Fruit fly (Drosophila melanogaster) whole organism, embryonic: ENCODE measurements around the gene CG32373.

Source experiments
- Awh ChIP-seq: fragments of 200-800 bp; sonication (Bioruptor generic); IDR thresholded peaks from 2 replicates; pipeline ENCODE4, ENCODE4 v1.3.6; 2022; ENCODE audit warnings: missing biosample characterization, missing genetic modification characterization
- BEAF-32 ChIP-seq: fragments of 200-800 bp; sonication (Bioruptor generic); optimal IDR thresholded peaks from 3 replicates; lab custom pipeline; 2017; ENCODE audit warnings: missing biosample characterization, missing genetic modification characterization, mild to moderate bottlenecking, moderate library complexity, missing genetic modification reagents
- BtbVII ChIP-seq: fragments of 200-800 bp; sonication (Bioruptor generic); optimal IDR thresholded peaks from 3 replicates; lab custom pipeline; 2017; ENCODE audit warnings: missing biosample characterization, mild to moderate bottlenecking, missing genetic modification characterization
- CG10274 ChIP-seq: fragments of 200-800 bp; sonication (Bioruptor generic); optimal IDR thresholded peaks from 3 replicates; lab custom pipeline; 2017; ENCODE audit warnings: missing biosample characterization, mild to moderate bottlenecking, missing genetic modification characterization
- CG10321 ChIP-seq: fragments of 200-800 bp; sonication (Bioruptor generic); IDR thresholded peaks from 2 replicates; pipeline ENCODE4 v1.3.6; 2022; ENCODE audit warnings: missing biosample characterization, missing genetic modification characterization
- CG10654 ChIP-seq: fragments of 200-800 bp; sonication (Bioruptor generic); optimal IDR thresholded peaks from 2 replicates; lab custom pipeline; 2016; ENCODE audit warnings: missing biosample characterization, missing genetic modification characterization
- CG11456 ChIP-seq: fragments of 200-800 bp; sonication (Bioruptor generic); IDR thresholded peaks from 3 replicates; pipeline ENCODE4 v1.3.6; 2022; ENCODE audit warnings: missing biosample characterization, missing genetic modification characterization
- CG11695 ChIP-seq: fragments of 200-800 bp; sonication (Bioruptor generic); IDR thresholded peaks from 3 replicates; pipeline ENCODE4 v1.3.6; 2022; ENCODE audit warnings: missing biosample characterization, missing genetic modification characterization
- CG12659 ChIP-seq: fragments of 200-800 bp; sonication (Bioruptor generic); optimal IDR thresholded peaks from 3 replicates; lab custom pipeline; 2017; ENCODE audit warnings: mild to moderate bottlenecking, missing biosample characterization, missing genetic modification reagents, missing genetic modification characterization
- CG13287 ChIP-seq: fragments of 200-800 bp; sonication (Bioruptor generic); IDR thresholded peaks from 2 replicates; pipeline ENCODE4 v1.3.6; 2022; ENCODE audit warnings: missing biosample characterization, missing genetic modification characterization; ENCODE audit not compliant: partially characterized antibody
- CG14050 ChIP-seq: fragments of 200-800 bp; sonication (Bioruptor generic); IDR thresholded peaks from 3 replicates; pipeline ENCODE4 v1.3.6; 2022; ENCODE audit warnings: missing biosample characterization, missing genetic modification characterization
- CG15479 ChIP-seq: fragments of 200-800 bp; sonication (Bioruptor generic); optimal IDR thresholded peaks from 3 replicates; lab custom pipeline; 2019; ENCODE audit warnings: missing biosample characterization, mild to moderate bottlenecking, missing genetic modification characterization, moderate library complexity
- CG17829 ChIP-seq: fragments of 200-800 bp; optimal IDR thresholded peaks from 2 replicates; lab custom pipeline; 2019; ENCODE audit warnings: missing biosample characterization, mild to moderate bottlenecking, missing genetic modification characterization, moderate library complexity
- CG2120 ChIP-seq: fragments of 200-800 bp; sonication (Bioruptor generic); optimal IDR thresholded peaks from 3 replicates; lab custom pipeline; 2016; ENCODE audit warnings: missing biosample characterization, missing genetic modification characterization
- CG4730 ChIP-seq: fragments of 200-800 bp; sonication (Bioruptor generic); IDR thresholded peaks from 2 replicates; pipeline ENCODE4 v1.3.6; 2022; ENCODE audit warnings: missing biosample characterization, missing genetic modification characterization
- CG6689 ChIP-seq: fragments of 200-800 bp; sonication (Bioruptor generic); IDR thresholded peaks from 2 replicates; pipeline ENCODE4 v1.3.6; 2022; ENCODE audit warnings: missing biosample characterization, missing genetic modification characterization
- CG7839 ChIP-seq: fragments of 200-800 bp; sonication (Bioruptor generic); optimal IDR thresholded peaks from 3 replicates; lab custom pipeline; 2018; ENCODE audit warnings: missing biosample characterization, mild to moderate bottlenecking, missing genetic modification characterization, moderate library complexity
- CG8290 ChIP-seq, 3 experiments: fragments of 200-800 bp; sonication (Bioruptor generic); optimal IDR thresholded peaks; 2 replicates each; lab custom pipeline; 2016 to 2019; ENCODE audit warnings: missing biosample characterization in 3 of 3, missing genetic modification characterization in 3 of 3, mild to moderate bottlenecking in 2 of 3, moderate library complexity in 1 of 3
- CHES-1-like ChIP-seq: fragments of 200-800 bp; sonication (Bioruptor generic); optimal IDR thresholded peaks from 2 replicates; lab custom pipeline; 2016; ENCODE audit warnings: missing biosample characterization, missing genetic modification characterization
- CoRest ChIP-seq: fragments of 200-800 bp; sonication (Bioruptor generic); optimal IDR thresholded peaks from 3 replicates; lab custom pipeline; 2018; ENCODE audit warnings: missing biosample characterization, mild to moderate bottlenecking, missing genetic modification characterization, moderate library complexity
- Doc3 ChIP-seq: fragments of 200-800 bp; sonication (Bioruptor generic); IDR thresholded peaks from 3 replicates; pipeline ENCODE4 v1.3.6; 2022; ENCODE audit warnings: missing biosample characterization, missing genetic modification characterization; ENCODE audit not compliant: partially characterized antibody
- Drgx ChIP-seq: fragments of 200-800 bp; sonication (Bioruptor generic); IDR thresholded peaks from 2 replicates; pipeline ENCODE4 v1.3.6; 2022; ENCODE audit warnings: missing biosample characterization, missing genetic modification characterization
- Hr3 ChIP-seq: fragments of 200-800 bp; sonication (Bioruptor generic); optimal IDR thresholded peaks from 3 replicates; lab custom pipeline; 2016; ENCODE audit warnings: missing biosample characterization, missing genetic modification characterization
- MESR4 ChIP-seq: fragments of 200-800 bp; sonication (Bioruptor generic); optimal IDR thresholded peaks from 2 replicates; lab custom pipeline; 2018; ENCODE audit warnings: missing biosample characterization, mild to moderate bottlenecking, missing genetic modification characterization, moderate library complexity
- Max ChIP-seq: fragments of 200-800 bp; sonication (Bioruptor generic); optimal IDR thresholded peaks from 2 replicates; lab custom pipeline; 2016; ENCODE audit warnings: missing biosample characterization, mild to moderate bottlenecking, missing genetic modification characterization
- Med ChIP-seq: fragments of 200-800 bp; sonication (Bioruptor generic); peaks from one replicate; lab custom pipeline; 2016; ENCODE audit warnings: missing biosample characterization, missing genetic modification characterization, mild to moderate bottlenecking, inconsistent platforms, moderate library complexity
- Rfx ChIP-seq: fragments of 200-800 bp; sonication (Bioruptor generic); IDR thresholded peaks from 2 replicates; pipeline ENCODE4 v1.3.6; 2022; ENCODE audit warnings: missing biosample characterization, missing genetic modification characterization
- Xbp1 ChIP-seq: fragments of 200-800 bp; sonication (Bioruptor generic); optimal IDR thresholded peaks from 3 replicates; lab custom pipeline; 2016; ENCODE audit warnings: missing biosample characterization, mild to moderate bottlenecking, missing genetic modification characterization
- Xrp1 ChIP-seq: fragments of 200-800 bp; sonication (Bioruptor generic); IDR thresholded peaks from 2 replicates; pipeline ENCODE4 v1.3.6; 2022; ENCODE audit warnings: missing biosample characterization, missing genetic modification characterization
- abd-A ChIP-seq: fragments of 200-800 bp; sonication (Bioruptor generic); optimal IDR thresholded peaks from 3 replicates; lab custom pipeline; 2019; ENCODE audit warnings: missing biosample characterization, mild to moderate bottlenecking, missing genetic modification characterization, moderate library complexity
- ac ChIP-seq: fragments of 200-800 bp; sonication (Bioruptor generic); optimal IDR thresholded peaks from 3 replicates; lab custom pipeline; 2017; ENCODE audit warnings: missing biosample characterization, mild to moderate bottlenecking, missing genetic modification characterization
- al ChIP-seq: fragments of 200-800 bp; sonication (Bioruptor generic); IDR thresholded peaks from 2 replicates; pipeline ENCODE4 v1.3.6; 2022; ENCODE audit warnings: missing biosample characterization, missing genetic modification characterization
- ara ChIP-seq: fragments of 200-800 bp; sonication (Bioruptor generic); IDR thresholded peaks from 2 replicates; pipeline ENCODE4 v1.3.6; 2022; ENCODE audit warnings: missing biosample characterization, missing genetic modification characterization
- bbx ChIP-seq: fragments of 200-800 bp; sonication (Bioruptor generic); IDR thresholded peaks from 2 replicates; pipeline ENCODE4 v1.3.6; 2022; ENCODE audit warnings: missing biosample characterization, missing genetic modification characterization; ENCODE audit not compliant: partially characterized antibody
- caup ChIP-seq: fragments of 200-800 bp; sonication (Bioruptor generic); optimal IDR thresholded peaks from 3 replicates; lab custom pipeline; 2017; ENCODE audit warnings: missing biosample characterization, mild to moderate bottlenecking, missing genetic modification characterization, moderate library complexity; ENCODE audit not compliant: severe bottlenecking
- chinmo ChIP-seq: fragments of 200-800 bp; sonication (Bioruptor generic); IDR thresholded peaks from 4 replicates; pipeline ENCODE4 v1.3.6; 2022; ENCODE audit warnings: missing biosample characterization, missing genetic modification characterization; ENCODE audit not compliant: partially characterized antibody
- dmrt99B ChIP-seq: fragments of 200-800 bp; sonication (Bioruptor generic); optimal IDR thresholded peaks from 2 replicates; lab custom pipeline; 2018; ENCODE audit warnings: missing biosample characterization, mild to moderate bottlenecking, missing genetic modification characterization, moderate library complexity
- dysf ChIP-seq: fragments of 200-800 bp; sonication (Bioruptor generic); IDR thresholded peaks from 3 replicates; pipeline ENCODE4 v1.3.6; 2022; ENCODE audit warnings: missing biosample characterization, missing genetic modification characterization
- gsb ChIP-seq: fragments of 200-800 bp; sonication (Bioruptor generic); IDR thresholded peaks from 2 replicates; pipeline ENCODE4 v1.3.6; 2022; ENCODE audit warnings: missing biosample characterization, missing genetic modification characterization
- her ChIP-seq: fragments of 200-800 bp; sonication (Bioruptor generic); optimal IDR thresholded peaks from 2 replicates; lab custom pipeline; 2016; ENCODE audit warnings: missing biosample characterization, missing genetic modification characterization
- hkb ChIP-seq, 2 experiments: fragments of 200-800 bp in 1 of 2; fragments of >200 bp in 1 of 2; sonication (Bioruptor generic) in 1 of 2; IDR thresholded peaks in 1 of 2; optimal IDR thresholded peaks in 1 of 2; 2 replicates each; pipeline versions ENCODE4 v1.3.6 to Lab custom; 2017 to 2022; ENCODE audit warnings: missing biosample characterization in 1 of 2, missing genetic modification characterization in 1 of 2
- kah ChIP-seq: fragments of 200-800 bp; sonication (Bioruptor generic); optimal IDR thresholded peaks from 2 replicates; lab custom pipeline; 2018; ENCODE audit warnings: missing biosample characterization, mild to moderate bottlenecking, missing genetic modification characterization
- sd ChIP-seq: fragments of 200-800 bp; sonication (Bioruptor generic); optimal IDR thresholded peaks from 3 replicates; lab custom pipeline; 2018; ENCODE audit warnings: missing biosample characterization, mild to moderate bottlenecking, missing genetic modification characterization, moderate library complexity
- sens-2 ChIP-seq: fragments of 200-800 bp; sonication (Bioruptor generic); IDR thresholded peaks from 2 replicates; pipeline ENCODE4 v1.3.6; 2022; ENCODE audit warnings: missing biosample characterization, missing genetic modification characterization
- sna ChIP-seq: fragments of 200-800 bp; sonication (Bioruptor generic); IDR thresholded peaks from 2 replicates; pipeline ENCODE4 v1.3.6; 2022; ENCODE audit warnings: missing biosample characterization, missing genetic modification characterization; ENCODE audit not compliant: partially characterized antibody
- sr ChIP-seq: fragments of 200-800 bp; sonication (Bioruptor generic); IDR thresholded peaks from 3 replicates; pipeline ENCODE4 v1.3.6; 2022; ENCODE audit warnings: missing biosample characterization, missing genetic modification characterization
- ssp ChIP-seq: fragments of 200-800 bp; sonication (Bioruptor generic); IDR thresholded peaks from 2 replicates; pipeline ENCODE4 v1.3.6; 2022; ENCODE audit warnings: missing biosample characterization, missing genetic modification characterization
- unpg ChIP-seq: fragments of 200-800 bp; sonication (Bioruptor generic); optimal IDR thresholded peaks from 3 replicates; lab custom pipeline; 2018; ENCODE audit warnings: missing biosample characterization, mild to moderate bottlenecking, missing genetic modification characterization, moderate library complexity
- wdn ChIP-seq: fragments of 200-800 bp; sonication (Bioruptor generic); IDR thresholded peaks from 2 replicates; pipeline ENCODE4 v1.3.6; 2022; ENCODE audit warnings: missing biosample characterization, missing genetic modification characterization

Gene CG32373

DNA sequence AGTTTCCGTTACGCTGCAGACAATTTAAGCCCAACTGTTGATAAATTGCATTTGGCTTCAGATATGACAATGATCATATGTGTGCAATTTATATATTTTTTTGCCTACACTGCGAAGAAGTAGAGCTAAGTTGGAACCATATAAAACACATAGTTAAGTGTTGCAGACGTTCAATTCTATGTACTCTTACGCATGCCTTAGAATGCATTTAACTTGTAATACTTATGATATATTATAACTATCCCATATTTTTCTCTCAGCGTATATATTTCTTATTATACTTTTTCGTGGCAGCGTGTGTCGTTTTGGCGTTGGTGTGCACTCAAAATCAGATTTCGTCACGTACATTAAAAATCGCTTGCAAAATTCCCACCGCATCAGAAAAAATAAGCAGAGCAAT, 133.0 kb downstream of the CG32373 start (continued):
- TF ChIP-seq abd-A, result no peak
- no peak for TF ChIP-seq CHES-1-like (GFP tag; lab: Kevin White, UChicago)
- peak; percentile 5 for TF ChIP-seq caup (GFP tag; lab: Kevin White, UChicago)
- TF ChIP-seq bbx (GFP tag; lab: Robert Waterston, UW), result no peak
- TF ChIP-seq BtbVII, result peak; percentile 6
- no peak for TF ChIP-seq CG13287
- TF ChIP-seq Max, result peak; percentile 8
- TF ChIP-seq CG15479, result no peak
- TF ChIP-seq Drgx (GFP tag; lab: Robert Waterston, UW), result peak; percentile 83
- TF ChIP-seq kah (GFP tag; lab: Kevin White, UChicago), result no peak
- TF ChIP-seq ara (GFP tag; lab: Robert Waterston, UW), result no peak
- no peak for TF ChIP-seq ac (GFP tag; lab: Kevin White, UChicago)
- TF ChIP-seq CG17829 (tag; lab: Kevin White, UChicago), result no peak
- 0 out of 2 replicates have a peak, but pooled peaks have one; percentile 27 for TF ChIP-seq CG4730 (GFP tag; lab: Robert Waterston, UW)
- TF ChIP-seq Rfx, result peak; percentile 60; the same call in 1 of the 2 replicates
- TF ChIP-seq CG8290 (GFP tag; optimal IDR thresholded peaks at IDR 0.05; lab: Kevin White, UChicago), result no peak
- peak in 1 of 2 experiments; percentile 38 for TF ChIP-seq CG8290 (tag; optimal IDR thresholded peaks at IDR 0.05; lab: Kevin White, UChicago)
- TF ChIP-seq BEAF-32 (GFP tag; lab: Kevin White, UChicago), result no peak
- TF ChIP-seq CG2120 (GFP tag; lab: Kevin White, UChicago), result peak; percentile 42
- TF ChIP-seq CG11695, result peak; percentile 44; the same call in 1 of the 3 replicates
- TF ChIP-seq CG14050, result peak; percentile 19; the same call in 1 of the 3 replicates
- TF ChIP-seq CG10321 (GFP tag; lab: Robert Waterston, UW), result no peak
- peak; percentile 8; the same call in 1 of the 2 replicates for TF ChIP-seq al (GFP tag; lab: Robert Waterston, UW)
- TF ChIP-seq CG7839 (tag; lab: Kevin White, UChicago), result peak; percentile 47
- TF ChIP-seq CoRest (tag; lab: Kevin White, UChicago), result no peak
- TF ChIP-seq Xbp1, result peak; percentile 38
- TF ChIP-seq CG10274 (GFP tag; lab: Kevin White, UChicago), result no peak
- peak; percentile 8 for TF ChIP-seq CG10654 (GFP tag; lab: Kevin White, UChicago)
- TF ChIP-seq sna (GFP tag; lab: Robert Waterston, UW), result no peak
- no peak for TF ChIP-seq MESR4 (GFP tag; lab: Kevin White, UChicago)
- TF ChIP-seq ssp, result no peak
- TF ChIP-seq sens-2, result no peak
- no peak for TF ChIP-seq CG6689 (GFP tag; lab: Robert Waterston, UW)
- TF ChIP-seq CG12659 (GFP tag; lab: Kevin White, UChicago), result peak; percentile 4
- TF ChIP-seq Hr3 (GFP tag; lab: Kevin White, UChicago), result peak; percentile 5
- TF ChIP-seq gsb (GFP tag; lab: Robert Waterston, UW), result peak; percentile 31; the same call in 1 of the 2 replicates
- no peak for TF ChIP-seq chinmo (GFP tag; lab: Robert Waterston, UW)
- TF ChIP-seq sr, result no peak
- TF ChIP-seq CG11456, result no peak
- TF ChIP-seq unpg (GFP tag; lab: Kevin White, UChicago), result peak; percentile 39
- peak; percentile 19; the same call in 1 of the 2 replicates for TF ChIP-seq Xrp1 (GFP tag; lab: Robert Waterston, UW)
- TF ChIP-seq sd (tag; lab: Kevin White, UChicago), result no peak
- TF ChIP-seq her (GFP tag; lab: Kevin White, UChicago), result no peak
- TF ChIP-seq wdn (GFP tag; lab: Robert Waterston, UW), result no peak
- peak; percentile 55; the same call in 1 of the 3 replicates for TF ChIP-seq dysf (GFP tag; lab: Robert Waterston, UW)
- peak; percentile 80 for TF ChIP-seq Med
- TF ChIP-seq Doc3 (GFP tag; lab: Robert Waterston, UW), result no peak
- peak; percentile 55 for TF ChIP-seq dmrt99B (tag; lab: Kevin White, UChicago)
- TF ChIP-seq hkb (optimal IDR thresholded peaks at IDR 0.05; lab: Kevin White, UChicago), result no peak
- peak; percentile 64 for TF ChIP-seq hkb (GFP tag; IDR thresholded peaks at IDR 0.05; lab: Robert Waterston, UW)
- no peak for TF ChIP-seq Awh
